Worm (Caenorhabditis elegans): Measurements from ENCODE around the gene penr-1.

penr-1 gene

DNA sequence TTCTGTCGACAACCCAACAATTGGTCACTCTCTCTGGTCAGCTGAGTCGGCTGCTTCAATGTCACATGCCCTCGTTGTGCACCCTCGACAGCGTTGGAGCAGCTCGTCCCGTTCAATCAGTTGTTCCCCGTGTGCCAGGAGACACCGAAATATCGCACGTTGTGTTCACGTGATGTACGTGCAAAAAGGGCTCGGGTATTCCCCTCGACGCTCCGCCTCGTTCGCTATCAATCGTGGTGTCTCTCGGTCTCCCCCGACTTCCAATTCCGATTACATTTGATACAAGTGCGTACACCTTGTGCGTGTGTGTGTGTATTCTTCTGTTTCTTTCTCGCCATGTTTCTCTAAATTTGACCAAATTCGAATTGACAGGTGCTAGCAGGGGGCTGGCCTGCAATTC is 2.2 kb downstream of the penr-1 start (continued):
- TF ChIP-seq rec-8 (tag; optimal IDR thresholded peaks at IDR 0.05) (no peak), F22D6.2 (tag; optimal IDR thresholded peaks at IDR 0.05) (peak; percentile 79), dpl-1 (GFP tag; optimal IDR thresholded peaks at IDR 0.05) (no peak), nhr-90 (tag; optimal IDR thresholded peaks at IDR 0.05) (peak; percentile 46), zfh-2 (GFP tag; conservative IDR thresholded peaks at IDR 0.05) (peak; percentile 86), lsl-1 (GFP tag; optimal IDR thresholded peaks at IDR 0.05) (no peak), Y56A3A.18 (GFP tag; IDR thresholded peaks at IDR 0.05) (no peak), die-1 (tag; optimal IDR thresholded peaks at IDR 0.05) (no peak), tbx-9 (tag; optimal IDR thresholded peaks at IDR 0.05; ENCODE audit: borderline replicate concordance) (no peak), B0336.3 (GFP tag; IDR thresholded peaks at IDR 0.05) (peak; percentile 78), madf-8 (GFP tag; conservative IDR thresholded peaks at IDR 0.05) (no peak), cebp-2 (GFP tag; IDR thresholded peaks at IDR 0.05) (no peak), F39B2.1 (GFP tag; IDR thresholded peaks at IDR 0.05) (no peak), unc-62 (GFP tag; optimal IDR thresholded peaks at IDR 0.05) (peak; percentile 4), snpc-3.4 (tag; optimal IDR thresholded peaks at IDR 0.05) (no peak), F57A8.1 (GFP tag; optimal IDR thresholded peaks at IDR 0.05) (no peak), sdz-38 (tag; optimal IDR thresholded peaks at IDR 0.05) (no peak), let-526 (GFP tag; IDR thresholded peaks at IDR 0.05) (peak; percentile 84), ceh-27 (GFP tag; optimal IDR thresholded peaks at IDR 0.05) (no peak), rcor-1 (GFP tag; IDR thresholded peaks at IDR 0.05) (no peak), ztf-6 (GFP tag; IDR thresholded peaks at IDR 0.05) (0 out of 2 replicates have a peak, but pooled peaks have one; percentile 10), him-1 (tag; optimal IDR thresholded peaks at IDR 0.05) (no peak), T26A5.8 (tag; optimal IDR thresholded peaks at IDR 0.05) (no peak), K11D2.4 (GFP tag; IDR thresholded peaks at IDR 0.05) (peak; percentile 78; the same call in 1 of the 2 replicates), K12H6.12 (tag; optimal IDR thresholded peaks at IDR 0.05) (no peak), xnd-1 (tag; optimal IDR thresholded peaks at IDR 0.05) (no peak), hmg-1.2 (GFP tag; IDR thresholded peaks at IDR 0.05) (peak; percentile 14; the same call in 1 of the 2 replicates), ceh-100 (GFP tag; IDR thresholded peaks at IDR 0.05) (no peak), ceh-79 (tag; optimal IDR thresholded peaks at IDR 0.05) (no peak), ztf-28 (GFP tag; IDR thresholded peaks at IDR 0.05) (no peak), dpff-1 (tag; optimal IDR thresholded peaks at IDR 0.05) (no peak), Y53G8AR.9 (GFP tag; conservative IDR thresholded peaks at IDR 0.05) (peak; percentile 50; the same call in 1 of the 2 replicates), unc-130 (GFP tag; optimal IDR thresholded peaks at IDR 0.05) (no peak), sea-2 (GFP tag; IDR thresholded peaks at IDR 0.05) (no peak), gei-17 (GFP tag; optimal IDR thresholded peaks at IDR 0.05) (peak; percentile 41), F49E8.2 (tag; optimal IDR thresholded peaks at IDR 0.05; ENCODE audit: insufficient read depth) (no peak), ets-4 (GFP tag; optimal IDR thresholded peaks at IDR 0.05) (peak; percentile 62), F57C9.4 (tag; optimal IDR thresholded peaks at IDR 0.05) (no peak), ceh-40 (GFP tag; IDR thresholded peaks at IDR 0.05) (no peak), lin-40 (tag; optimal IDR thresholded peaks at IDR 0.05) (no peak), T07F8.4 (tag; optimal IDR thresholded peaks at IDR 0.05) (no peak), tlf-1 (GFP tag; optimal IDR thresholded peaks at IDR 0.05) (no peak), ztf-25 (GFP tag; IDR thresholded peaks at IDR 0.05) (no peak), F55B11.4 (tag; optimal IDR thresholded peaks at IDR 0.05; ENCODE audit: borderline replicate concordance, insufficient read depth) (no peak), ztf-26 (tag; optimal IDR thresholded peaks at IDR 0.05) (no peak), F37B4.10 (GFP tag; IDR thresholded peaks at IDR 0.05) (no peak), attf-3 (GFP tag; conservative IDR thresholded peaks at IDR 0.05) (no peak), aptf-3 (GFP tag; IDR thresholded peaks at IDR 0.05) (no peak), ama-1 (optimal IDR thresholded peaks at IDR 0.05) (no peak), ama-1 (GFP tag; optimal IDR thresholded peaks at IDR 0.05) (no peak)
